Worm (Caenorhabditis elegans) whole organism, L4/young adult: Measurements from ENCODE around the gene alh-6.

Experiments
- W03F9.2 ChIP-seq: fragments of 150-350 bp; optimal IDR thresholded peaks from 2 replicates; lab custom pipeline; 2014; ENCODE audit warnings: missing biosample characterization, missing genetic modification characterization
- dao-5 ChIP-seq: sonication (generic microtip); optimal IDR thresholded peaks from 2 replicates; lab custom pipeline; 2016; ENCODE audit warnings: missing genotype, missing genetic modification characterization, moderate library complexity, missing compliant biosample characterization
- him-1 ChIP-seq: sonication (generic microtip); optimal IDR thresholded peaks from 2 replicates; lab custom pipeline; 2016; ENCODE audit warnings: missing genotype, missing genetic modification reagents, missing genetic modification characterization, missing compliant biosample characterization

- no peak for TF ChIP-seq him-1 (tag; lab: Kevin White, UChicago)
- TF ChIP-seq dao-5 (tag; lab: Kevin White, UChicago) = no peak
- no peak for TF ChIP-seq W03F9.2 (tag; lab: Kevin White, UChicago)
These were observed 51.3 kb downstream of the alh-6 start, which contains the start of gene clpr-2 for ce11 chrII:1258634-1259033.
